Worm (Caenorhabditis elegans): ENCODE data around the gene kin-36.
A peak's percentile ranks its signal among the peaks of the same experiment; 100 is the strongest.

Gene kin-36

ce11 chrIV:4653708-4654107, 25.1 kb upstream of the kin-36 start (continued):
- TF ChIP-seq F49E8.2 (tag; optimal IDR thresholded peaks at IDR 0.05; ENCODE audit: borderline replicate concordance) (peak; percentile 75), snpc-1.2 (GFP tag; IDR thresholded peaks at IDR 0.05) (peak; percentile 80), aly-2 (tag; optimal IDR thresholded peaks at IDR 0.05) (no peak), fos-1 (tag; optimal IDR thresholded peaks at IDR 0.05) (no peak), nhr-76 (tag; optimal IDR thresholded peaks at IDR 0.05) (no peak), unc-130 (GFP tag; optimal IDR thresholded peaks at IDR 0.05) (no peak), hlh-11 (tag; optimal IDR thresholded peaks at IDR 0.05) (no peak)

ce11 chrIV:4655979-4656378, 22.8 kb upstream of the kin-36 start:
- no peak for TF ChIP-seq pha-4 (GFP tag; IDR thresholded peaks at IDR 0.05)
- TF ChIP-seq pha-4 (tag; optimal IDR thresholded peaks at IDR 0.05) = no peak
- no peak for TF ChIP-seq dve-1 (tag; optimal IDR thresholded peaks at IDR 0.05; ENCODE audit: insufficient read depth)
- no peak for TF ChIP-seq hlh-30 (tag; optimal IDR thresholded peaks at IDR 0.05; ENCODE audit: insufficient read depth)
- TF ChIP-seq spr-1 (tag; optimal IDR thresholded peaks at IDR 0.05) = no peak
- TF ChIP-seq aly-2 (tag; optimal IDR thresholded peaks at IDR 0.05) = no peak
- no peak for TF ChIP-seq lin-1 (GFP tag; IDR thresholded peaks at IDR 0.05)
- TF ChIP-seq jun-1 (tag; optimal IDR thresholded peaks at IDR 0.05) = no peak
- 0 out of 2 replicates have a peak, but pooled peaks have one; percentile 45 for TF ChIP-seq F26F4.8 (GFP tag; conservative IDR thresholded peaks at IDR 0.05)
- TF ChIP-seq dmd-8 (GFP tag; IDR thresholded peaks at IDR 0.05) = no peak
- no peak for TF ChIP-seq nhr-77 (tag; optimal IDR thresholded peaks at IDR 0.05)
- no peak for TF ChIP-seq fkh-10 (GFP tag; optimal IDR thresholded peaks at IDR 0.05)
- TF ChIP-seq cey-2 (tag; optimal IDR thresholded peaks at IDR 0.05; ENCODE audit: borderline replicate concordance, insufficient read depth) = no peak
- TF ChIP-seq madf-5 (GFP tag; IDR thresholded peaks at IDR 0.05) = 0 out of 4 replicates have a peak, but pooled peaks of 1 of the 2 experiments have one; percentile 66
- no peak for TF ChIP-seq ctbp-1 (GFP tag; IDR thresholded peaks at IDR 0.05)
- TF ChIP-seq snpc-4 (tag; optimal IDR thresholded peaks at IDR 0.05) = no peak
- no peak for TF ChIP-seq lin-15B (tag; optimal IDR thresholded peaks at IDR 0.05)
- TF ChIP-seq unc-39 (tag; optimal IDR thresholded peaks at IDR 0.05) = no peak
- TF ChIP-seq spr-3 (GFP tag; optimal IDR thresholded peaks at IDR 0.05) = no peak
- TF ChIP-seq snpc-1.2 (GFP tag; IDR thresholded peaks at IDR 0.05) = no peak
- no peak for TF ChIP-seq sdz-12 (GFP tag; optimal IDR thresholded peaks at IDR 0.05)
- TF ChIP-seq R02D3.7 (tag; optimal IDR thresholded peaks at IDR 0.05) = no peak
- 0 out of 2 replicates have a peak, but pooled peaks have one; percentile 16 for TF ChIP-seq F44E2.7 (GFP tag; IDR thresholded peaks at IDR 0.05)
- TF ChIP-seq ztf-7 (tag; optimal IDR thresholded peaks at IDR 0.05) = no peak
- 0 out of 2 replicates have a peak, but pooled peaks have one; percentile 38 for TF ChIP-seq lim-7 (GFP tag; IDR thresholded peaks at IDR 0.05)
- TF ChIP-seq set-16 (GFP tag; IDR thresholded peaks at IDR 0.05) = peak; percentile 98
- no peak for TF ChIP-seq daf-8 (GFP tag; IDR thresholded peaks at IDR 0.05)

- TF ChIP-seq T26A8.4 (GFP tag; IDR thresholded peaks at IDR 0.05) = peak; percentile 53; the same call in 1 of the 2 replicates
- no peak for TF ChIP-seq ceh-28 (tag; optimal IDR thresholded peaks at IDR 0.05)
Measured at ce11 chrIV:4656380-4656779, 22.4 kb upstream of the kin-36 start.

- TF ChIP-seq nhr-25 (tag; optimal IDR thresholded peaks at IDR 0.05; ENCODE audit: borderline replicate concordance, insufficient read depth) = no peak
- TF ChIP-seq pqm-1 (tag; optimal IDR thresholded peaks at IDR 0.05) = no peak
- TF ChIP-seq unc-130 (GFP tag; optimal IDR thresholded peaks at IDR 0.05) = no peak
- TF ChIP-seq F10B5.3 (tag; optimal IDR thresholded peaks at IDR 0.05) = no peak
- no peak for TF ChIP-seq tra-1 (GFP tag; IDR thresholded peaks at IDR 0.05)
- TF ChIP-seq dmd-6 (GFP tag; IDR thresholded peaks at IDR 0.05) = no peak
- no peak for TF ChIP-seq hmg-1.1 (GFP tag; IDR thresholded peaks at IDR 0.05)
- TF ChIP-seq spr-3 (GFP tag; optimal IDR thresholded peaks at IDR 0.05) = no peak
- TF ChIP-seq ama-1 (optimal IDR thresholded peaks at IDR 0.05) = no peak
- no peak for TF ChIP-seq lir-3 (tag; optimal IDR thresholded peaks at IDR 0.05)
- TF ChIP-seq gei-8 (GFP tag; optimal IDR thresholded peaks at IDR 0.05) = no peak
- TF ChIP-seq hlh-11 (tag; optimal IDR thresholded peaks at IDR 0.05) = no peak
- no peak for TF ChIP-seq ZK337.2 (GFP tag; IDR thresholded peaks at IDR 0.05)
- no peak for TF ChIP-seq nhr-42 (GFP tag; IDR thresholded peaks at IDR 0.05)
- no peak for TF ChIP-seq unc-62 (GFP tag; optimal IDR thresholded peaks at IDR 0.05 in 1 of 2)
- TF ChIP-seq unc-62 (tag; optimal IDR thresholded peaks at IDR 0.05) = no peak
- TF ChIP-seq nhr-237 (tag; optimal IDR thresholded peaks at IDR 0.05) = no peak
- TF ChIP-seq daf-19 (GFP tag; conservative IDR thresholded peaks at IDR 0.05) = no peak
- no peak for TF ChIP-seq sdz-12 (GFP tag; optimal IDR thresholded peaks at IDR 0.05)
- no peak for TF ChIP-seq nhr-77 (tag; optimal IDR thresholded peaks at IDR 0.05)
Measured at ce11 chrIV:4657874-4658273, 20.9 kb upstream of the kin-36 start, which contains the start of gene col-111. Gene col-111 (minus strand): TSS chrIV:4657974.
